Worm (Caenorhabditis elegans) whole organism, L4 larva: ENCODE results near the gene H12I13.6.

Experiments used
- D1046.2 ChIP-seq: fragments of 200-800 bp; sonication (Bioruptor generic); IDR thresholded peaks from 2 replicates; pipeline ENCODE4 v1.3.6; 2022; ENCODE audit warnings: missing genetic modification characterization, missing compliant biosample characterization
- F26F4.8 ChIP-seq: fragments of 200-800 bp; sonication (Bioruptor generic); conservative IDR thresholded peaks from 2 replicates; pipeline ENCODE4 v1.3.6; 2022; ENCODE audit warnings: missing genetic modification characterization, missing compliant biosample characterization
- Y48G9A.11 ChIP-seq: fragments of 200-800 bp; sonication (Bioruptor generic); IDR thresholded peaks from 2 replicates; pipeline ENCODE4 v1.3.6; 2022; ENCODE audit warnings: missing genetic modification reagents, missing genetic modification characterization, missing compliant biosample characterization
- Y5F2A.4 ChIP-seq: fragments of 200-800 bp; sonication (Bioruptor generic); optimal IDR thresholded peaks from 2 replicates; lab custom pipeline; 2018; ENCODE audit warnings: mild to moderate bottlenecking, missing genetic modification characterization, missing compliant biosample characterization
- aha-1 ChIP-seq: fragments of 150-350 bp; peaks from one replicate; lab custom pipeline; 2014; ENCODE audit warnings: missing biosample characterization, missing genetic modification characterization
- arid-1 ChIP-seq: fragments of 200-800 bp; sonication (Bioruptor generic); conservative IDR thresholded peaks from 2 replicates; pipeline ENCODE4 v1.3.6; 2022; ENCODE audit warnings: missing genetic modification reagents, missing genetic modification characterization, missing compliant biosample characterization
- attf-4 ChIP-seq: sonication (generic microtip); optimal IDR thresholded peaks from 3 replicates; lab custom pipeline; 2017; ENCODE audit warnings: missing biosample characterization, missing genetic modification characterization
- ceh-20 ChIP-seq: fragments of 200-800 bp; sonication (Bioruptor generic); IDR thresholded peaks from 2 replicates; pipeline ENCODE4 v1.3.6; 2022; ENCODE audit warnings: missing genetic modification reagents, missing genetic modification characterization, missing compliant biosample characterization
- daf-12 ChIP-seq: fragments of 150-350 bp; optimal IDR thresholded peaks from 2 replicates; lab custom pipeline; 2014; ENCODE audit warnings: missing biosample characterization, missing genetic modification reagents, missing genetic modification characterization
- daf-16 ChIP-seq, 3 experiments: sonication (generic microtip); optimal IDR thresholded peaks; 2 replicates each; lab custom pipeline; 2016 to 2017; ENCODE audit warnings: missing genetic modification characterization in 3 of 3, missing genetic modification reagents in 3 of 3, mild to moderate bottlenecking in 2 of 3, missing compliant biosample characterization in 2 of 3, missing biosample characterization in 1 of 3, moderate library complexity in 1 of 3
- daf-8 ChIP-seq: fragments of 200-800 bp; sonication (Bioruptor generic); IDR thresholded peaks from 2 replicates; pipeline ENCODE4 v1.3.6; 2022; ENCODE audit warnings: missing genetic modification characterization, missing compliant biosample characterization
- dmd-6 ChIP-seq: fragments of 200-800 bp; sonication (Bioruptor generic); IDR thresholded peaks from 2 replicates; pipeline ENCODE4 v1.3.6; 2022; ENCODE audit warnings: missing genetic modification reagents, missing genetic modification characterization, missing compliant biosample characterization
- dmd-8 ChIP-seq: fragments of 200-800 bp; sonication (Bioruptor generic); IDR thresholded peaks from 2 replicates; pipeline ENCODE4 v1.3.6; 2022; ENCODE audit warnings: missing genetic modification characterization, missing compliant biosample characterization
- dve-1 ChIP-seq: sonication (generic microtip); optimal IDR thresholded peaks from 2 replicates; lab custom pipeline; 2017; ENCODE audit warnings: antibody characterized with exemption, mild to moderate bottlenecking, missing genetic modification characterization, missing compliant biosample characterization; ENCODE audit not compliant: insufficient read depth
- egl-27 ChIP-seq: sonication (generic microtip); optimal IDR thresholded peaks from 3 replicates; lab custom pipeline; 2017; ENCODE audit warnings: missing biosample characterization, missing genetic modification reagents, missing genetic modification characterization
- egl-43 ChIP-seq: fragments of 200-800 bp; sonication (Bioruptor generic); IDR thresholded peaks from 2 replicates; pipeline ENCODE4 v1.3.6; 2022; ENCODE audit warnings: missing genetic modification reagents, missing genetic modification characterization, missing compliant biosample characterization
- fos-1 ChIP-seq: fragments of 150-350 bp; optimal IDR thresholded peaks from 2 replicates; lab custom pipeline; 2014; ENCODE audit warnings: missing biosample characterization, missing genetic modification characterization
- gei-8 ChIP-seq: fragments of 200-800 bp; sonication (Bioruptor generic); optimal IDR thresholded peaks from 2 replicates; lab custom pipeline; 2018; ENCODE audit warnings: mild to moderate bottlenecking, missing genetic modification characterization, missing compliant biosample characterization
- hlh-11 ChIP-seq: fragments of 200-800 bp; sonication (Bioruptor generic); optimal IDR thresholded peaks from 2 replicates; lab custom pipeline; 2018; ENCODE audit warnings: mild to moderate bottlenecking, missing genetic modification characterization, missing compliant biosample characterization
- jun-1 ChIP-seq: fragments of 150-350 bp; optimal IDR thresholded peaks from 2 replicates; lab custom pipeline; 2014; ENCODE audit warnings: missing biosample characterization, missing genetic modification reagents, missing genetic modification characterization
- lim-7 ChIP-seq: fragments of 200-800 bp; sonication (Bioruptor generic); IDR thresholded peaks from 2 replicates; pipeline ENCODE4 v1.3.6; 2022; ENCODE audit warnings: missing genetic modification characterization, missing compliant biosample characterization
- lin-1 ChIP-seq: fragments of 200-800 bp; sonication (Bioruptor generic); IDR thresholded peaks from 2 replicates; pipeline ENCODE4 v1.3.6; 2022; ENCODE audit warnings: missing genetic modification reagents, missing genetic modification characterization, missing compliant biosample characterization
- lin-38 ChIP-seq: fragments of 200-800 bp; sonication (Bioruptor generic); IDR thresholded peaks from 2 replicates; pipeline ENCODE4 v1.3.6; 2022; ENCODE audit warnings: missing genetic modification reagents, missing genetic modification characterization, missing compliant biosample characterization
- lsy-2 ChIP-seq, 2 experiments: fragments of 150-350 bp in 1 of 2; sonication (generic microtip) in 1 of 2; optimal IDR thresholded peaks; 2 replicates each; lab custom pipeline; 2014 to 2017; ENCODE audit warnings: missing biosample characterization in 2 of 2, missing genetic modification characterization in 2 of 2
- madf-5 ChIP-seq, 2 experiments: fragments of 200-800 bp; sonication (Bioruptor generic); IDR thresholded peaks; 2 replicates each; pipeline ENCODE4 v1.3.6; 2022; ENCODE audit warnings: missing compliant biosample characterization in 2 of 2, missing genetic modification characterization in 2 of 2
- mdl-1 ChIP-seq, 2 experiments: fragments of 150-350 bp in 1 of 2; sonication (generic microtip) in 1 of 2; optimal IDR thresholded peaks; 2 replicates each; lab custom pipeline; 2014 to 2017; ENCODE audit warnings: missing biosample characterization in 2 of 2, missing genetic modification characterization in 2 of 2
- mdt-29 ChIP-seq: fragments of 200-800 bp; sonication (Bioruptor generic); IDR thresholded peaks from 2 replicates; pipeline ENCODE4 v1.3.6; 2022; ENCODE audit warnings: missing genetic modification reagents, missing genetic modification characterization, missing compliant biosample characterization
- mep-1 ChIP-seq: fragments of 150-350 bp; sonication (generic microtip); optimal IDR thresholded peaks from 3 replicates; lab custom pipeline; 2014; ENCODE audit warnings: missing biosample characterization, missing genetic modification characterization
- mes-2 ChIP-seq: sonication (generic microtip); optimal IDR thresholded peaks from 2 replicates; lab custom pipeline; 2016; ENCODE audit warnings: missing genotype, mild to moderate bottlenecking, missing genetic modification characterization, missing compliant biosample characterization; ENCODE audit not compliant: poor library complexity, severe bottlenecking
- nhr-10 ChIP-seq: fragments of 150-350 bp; optimal IDR thresholded peaks from 2 replicates; lab custom pipeline; 2014; ENCODE audit warnings: missing biosample characterization, missing genetic modification characterization
- nhr-28 ChIP-seq: fragments of 150-350 bp; optimal IDR thresholded peaks from 2 replicates; lab custom pipeline; 2014; ENCODE audit warnings: missing biosample characterization, missing genetic modification characterization
- nhr-41 ChIP-seq: fragments of 200-800 bp; sonication (Bioruptor generic); IDR thresholded peaks from 2 replicates; pipeline ENCODE4 v1.3.6; 2022; ENCODE audit warnings: missing genetic modification reagents, missing genetic modification characterization, missing compliant biosample characterization
- nhr-48 ChIP-seq: sonication (generic microtip); optimal IDR thresholded peaks from 2 replicates; lab custom pipeline; 2016; ENCODE audit warnings: mild to moderate bottlenecking, missing genetic modification characterization, missing compliant biosample characterization
- pha-4 ChIP-seq, 2 experiments: fragments of 150-350 bp in 1 of 2; fragments of 200-800 bp in 1 of 2; sonication (Bioruptor generic) in 1 of 2; IDR thresholded peaks in 1 of 2; optimal IDR thresholded peaks in 1 of 2; 2 replicates each; pipeline versions ENCODE4 v1.3.6 to Lab custom; 2014 to 2022; ENCODE audit warnings: missing genetic modification characterization in 2 of 2, missing genetic modification reagents in 2 of 2, missing biosample characterization in 1 of 2, missing compliant biosample characterization in 1 of 2
- php-3 ChIP-seq: fragments of 200-800 bp; sonication (Bioruptor generic); IDR thresholded peaks from 2 replicates; pipeline ENCODE4 v1.3.6; 2022; ENCODE audit warnings: missing genetic modification reagents, missing genetic modification characterization, missing compliant biosample characterization
- saeg-2 ChIP-seq: fragments of 200-800 bp; sonication (Bioruptor generic); IDR thresholded peaks from 2 replicates; pipeline ENCODE4 v1.3.6; 2022; ENCODE audit warnings: missing genetic modification reagents, missing genetic modification characterization, missing compliant biosample characterization
- sdz-12 ChIP-seq: fragments of 200-800 bp; sonication (Bioruptor generic); optimal IDR thresholded peaks from 2 replicates; lab custom pipeline; 2018; ENCODE audit warnings: mild to moderate bottlenecking, missing genetic modification characterization, missing compliant biosample characterization
- skn-1 ChIP-seq: fragments of 150-350 bp; optimal IDR thresholded peaks from 2 replicates; lab custom pipeline; 2014; ENCODE audit warnings: missing biosample characterization, missing genetic modification characterization
- snpc-1.2 ChIP-seq: fragments of 200-800 bp; sonication (Bioruptor generic); IDR thresholded peaks from 2 replicates; pipeline ENCODE4 v1.3.6; 2022; ENCODE audit warnings: missing genetic modification reagents, missing genetic modification characterization, missing compliant biosample characterization
- zag-1 ChIP-seq: fragments of 150-350 bp; optimal IDR thresholded peaks from 2 replicates; lab custom pipeline; 2014; ENCODE audit warnings: missing biosample characterization, missing genetic modification characterization
- zfp-3 ChIP-seq: fragments of 200-800 bp; sonication (Bioruptor generic); conservative IDR thresholded peaks from 2 replicates; pipeline ENCODE4 v1.3.6; 2022; ENCODE audit warnings: missing genetic modification reagents, missing genetic modification characterization, missing compliant biosample characterization
- zip-11 ChIP-seq: fragments of 200-800 bp; sonication (Bioruptor generic); IDR thresholded peaks from 2 replicates; pipeline ENCODE4 v1.3.6; 2022; ENCODE audit warnings: missing genetic modification characterization, missing compliant biosample characterization
- ztf-7 ChIP-seq: fragments of 150-350 bp; optimal IDR thresholded peaks from 2 replicates; lab custom pipeline; 2014; ENCODE audit warnings: missing biosample characterization, missing genetic modification characterization

H12I13.6 gene

DNA sequence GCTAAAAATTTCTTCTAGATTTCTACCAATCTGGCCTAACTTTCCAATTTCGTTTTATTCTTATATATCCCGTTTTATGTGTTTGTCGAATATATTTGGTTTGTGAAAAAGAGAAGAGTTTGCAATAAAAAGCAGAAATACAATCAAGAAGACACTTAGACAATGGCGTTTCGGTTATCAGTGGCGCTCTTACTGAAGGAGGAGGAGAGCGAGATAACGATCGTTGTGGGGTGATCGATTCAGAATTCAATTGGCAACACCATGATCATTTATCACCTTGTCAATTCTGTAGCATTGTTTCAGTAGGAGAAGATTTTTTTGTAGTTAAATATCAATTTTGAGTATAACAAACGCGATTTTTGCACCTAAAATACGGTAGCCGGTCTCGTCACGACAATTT is 28.2 kb upstream of the H12I13.6 start (continued):
- TF ChIP-seq php-3 (GFP tag; lab: Robert Waterston, UW) = peak; percentile 54; the same call in 1 of the 2 replicates
- TF ChIP-seq saeg-2 (GFP tag; lab: Robert Waterston, UW) = no peak
- TF ChIP-seq mes-2 (tag; lab: Kevin White, UChicago) = peak; percentile 5
- TF ChIP-seq ztf-7 (tag; lab: Kevin White, UChicago) = no peak
- TF ChIP-seq nhr-10 (tag; lab: Kevin White, UChicago) = peak; percentile 22
- peak; percentile 73 for TF ChIP-seq dve-1 (tag; lab: Kevin White, UChicago)
- TF ChIP-seq Y5F2A.4 (GFP tag; lab: Kevin White, UChicago) = no peak
- peak; percentile 26 for TF ChIP-seq nhr-48 (tag; lab: Kevin White, UChicago)
- TF ChIP-seq egl-27 = no peak
- TF ChIP-seq attf-4 (tag; lab: Kevin White, UChicago) = no peak
- 0 out of 2 replicates have a peak, but pooled peaks have one; percentile 38 for TF ChIP-seq lin-1 (GFP tag; lab: Robert Waterston, UW)
- no peak for TF ChIP-seq aha-1 (tag; lab: Kevin White, UChicago)
- no peak for TF ChIP-seq madf-5 (GFP tag; IDR thresholded peaks at IDR 0.05; lab: Robert Waterston, UW)
- TF ChIP-seq fos-1 (tag; lab: Kevin White, UChicago) = no peak
- no peak for TF ChIP-seq daf-12

- no peak for TF ChIP-seq daf-16 (GFP tag; optimal IDR thresholded peaks at IDR 0.05; lab: Kevin White, UChicago)
- TF ChIP-seq daf-16 (tag; optimal IDR thresholded peaks at IDR 0.05; lab: Kevin White, UChicago) = peak; percentile 29
- TF ChIP-seq mdl-1 (tag; optimal IDR thresholded peaks at IDR 0.05; lab: Kevin White, UChicago) = no peak
- no peak for TF ChIP-seq zfp-3 (GFP tag; lab: Robert Waterston, UW)
- TF ChIP-seq nhr-48 (tag; lab: Kevin White, UChicago) = peak; percentile 2
- TF ChIP-seq dmd-6 = peak; percentile 47
- TF ChIP-seq F26F4.8 (GFP tag; lab: Robert Waterston, UW) = no peak
- TF ChIP-seq, all 104 proteins: peak for 3
These were observed 27.6 kb upstream of the H12I13.6 start, which contains the start of gene gldc-1 for ce11 chrII:6050120-6050519. Gene gldc-1 (plus strand): TSS chrII:6050420.

ce11 chrII:6054561-6054960 is 23.1 kb upstream of the H12I13.6 start:
- TF ChIP-seq D1046.2 (GFP tag; lab: Robert Waterston, UW) = peak; percentile 67; the same call in 1 of the 2 replicates
- 0 out of 2 replicates have a peak, but pooled peaks have one; percentile 23 for TF ChIP-seq lin-1 (GFP tag; lab: Robert Waterston, UW)
- peak; percentile 49; the same call in 1 of the 2 replicates for TF ChIP-seq Y48G9A.11 (GFP tag; lab: Robert Waterston, UW)
- 0 out of 2 replicates have a peak, but pooled peaks have one; percentile 58 for TF ChIP-seq lim-7
- 0 out of 2 replicates have a peak, but pooled peaks have one; percentile 15 for TF ChIP-seq egl-43 (GFP tag; lab: Robert Waterston, UW)
- TF ChIP-seq snpc-1.2 = peak; percentile 65; the same call in 1 of the 2 replicates
- 0 out of 2 replicates have a peak, but pooled peaks have one; percentile 63 for TF ChIP-seq dmd-8 (GFP tag; lab: Robert Waterston, UW)
- peak; percentile 65 for TF ChIP-seq lin-38 (GFP tag; lab: Robert Waterston, UW)
- 0 out of 2 replicates have a peak, but pooled peaks have one; percentile 43 for TF ChIP-seq arid-1 (GFP tag; lab: Robert Waterston, UW)
- TF ChIP-seq F26F4.8 (GFP tag; lab: Robert Waterston, UW) = 0 out of 2 replicates have a peak, but pooled peaks have one; percentile 31
- TF ChIP-seq madf-5 (GFP tag; IDR thresholded peaks at IDR 0.05; lab: Robert Waterston, UW) = 0 out of 4 replicates have a peak, but pooled peaks of 1 of the 2 experiments have one; percentile 26

DNA sequence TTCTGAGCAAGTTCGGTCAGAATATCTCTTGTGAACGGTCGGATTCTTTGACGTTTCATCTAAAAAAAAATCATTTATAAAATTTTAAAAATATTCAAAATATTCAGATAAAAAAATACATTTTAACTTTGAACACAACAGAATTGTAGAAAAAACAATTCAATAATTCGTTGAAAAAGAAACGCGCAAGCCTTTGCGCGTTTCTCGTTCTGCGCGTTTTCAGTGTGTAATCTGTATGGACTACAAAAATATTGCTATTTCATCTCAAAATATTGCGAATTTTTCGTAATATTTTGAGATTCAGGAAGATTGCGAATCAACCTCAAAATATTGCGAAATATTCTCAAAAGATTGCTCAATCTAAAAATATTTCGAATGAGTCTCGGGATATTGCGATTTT is 21.8 kb upstream of the H12I13.6 start, which contains the start of gene R12C12.7:
Gene R12C12.7 (minus strand): TSS at position 59 of the 400 bp plus-strand sequence.
- no peak for TF ChIP-seq zip-11 (GFP tag; lab: Robert Waterston, UW)
- no peak for TF ChIP-seq ceh-20
- TF ChIP-seq lsy-2 (tag; optimal IDR thresholded peaks at IDR 0.05; lab: Kevin White, UChicago) = peak in 1 of 2 experiments; percentile 55
- TF ChIP-seq madf-5 (GFP tag; IDR thresholded peaks at IDR 0.05; lab: Robert Waterston, UW) = no peak
- TF ChIP-seq mdt-29 (GFP tag; lab: Robert Waterston, UW) = no peak
- TF ChIP-seq aha-1 (tag; lab: Kevin White, UChicago) = no peak
- no peak for TF ChIP-seq nhr-48 (tag; lab: Kevin White, UChicago)
- TF ChIP-seq jun-1 (tag; lab: Kevin White, UChicago) = no peak
- no peak for TF ChIP-seq ztf-7 (tag; lab: Kevin White, UChicago)
- TF ChIP-seq nhr-28 (tag; lab: Kevin White, UChicago) = peak; percentile 76
- TF ChIP-seq zag-1 (tag; lab: Kevin White, UChicago) = no peak
- no peak for TF ChIP-seq daf-8 (GFP tag; lab: Robert Waterston, UW)
- no peak for TF ChIP-seq pha-4 (GFP tag; IDR thresholded peaks at IDR 0.05; lab: Robert Waterston, UW)
- TF ChIP-seq pha-4 (tag; optimal IDR thresholded peaks at IDR 0.05; lab: Kevin White, UChicago) = no peak
- TF ChIP-seq hlh-11 (tag; lab: Kevin White, UChicago) = no peak
- TF ChIP-seq skn-1 = no peak
- peak; percentile 70 for TF ChIP-seq mes-2 (tag; lab: Kevin White, UChicago)
- TF ChIP-seq sdz-12 (GFP tag; lab: Kevin White, UChicago) = no peak
- TF ChIP-seq mep-1 (tag; lab: Kevin White, UChicago) = no peak
- TF ChIP-seq gei-8 (GFP tag; lab: Kevin White, UChicago) = no peak
- no peak for TF ChIP-seq F26F4.8 (GFP tag; lab: Robert Waterston, UW)
- no peak for TF ChIP-seq nhr-41 (GFP tag; lab: Robert Waterston, UW)
